Worm (Caenorhabditis elegans) whole organism, mixed stage, embryonic: ENCODE measurements around the gene twk-45.

ENCODE experiments used
- blmp-1 ChIP-seq: fragments of 150-350 bp; optimal IDR thresholded peaks from 2 replicates; lab custom pipeline; 2014; ENCODE audit warnings: missing biosample characterization, missing genetic modification characterization
- ces-1 ChIP-seq: fragments of 150-350 bp; optimal IDR thresholded peaks from 2 replicates; lab custom pipeline; 2014; ENCODE audit warnings: missing biosample characterization, missing genetic modification reagents, missing genetic modification characterization
- flh-1 ChIP-seq: fragments of 200-800 bp; sonication (Bioruptor generic); optimal IDR thresholded peaks from 2 replicates; lab custom pipeline; 2018; ENCODE audit warnings: mild to moderate bottlenecking, missing genetic modification characterization, moderate library complexity, missing compliant biosample characterization
- lin-13 ChIP-seq: fragments of 150-350 bp; optimal IDR thresholded peaks from 2 replicates; lab custom pipeline; 2014; ENCODE audit warnings: missing biosample characterization, missing genetic modification characterization
- lsy-2 ChIP-seq: fragments of 150-350 bp; optimal IDR thresholded peaks from 2 replicates; lab custom pipeline; 2014; ENCODE audit warnings: missing biosample characterization, missing genetic modification characterization
- nhr-28 ChIP-seq: fragments of 150-350 bp; optimal IDR thresholded peaks from 2 replicates; lab custom pipeline; 2014; ENCODE audit warnings: missing biosample characterization, missing genetic modification characterization
- nhr-76 ChIP-seq: sonication (generic microtip); optimal IDR thresholded peaks from 2 replicates; lab custom pipeline; 2017; ENCODE audit warnings: missing biosample characterization, missing genetic modification characterization
- pha-4 ChIP-seq: fragments of 150-350 bp; optimal IDR thresholded peaks from 2 replicates; lab custom pipeline; 2018; ENCODE audit warnings: missing biosample characterization, missing genetic modification reagents, missing genetic modification characterization
- snpc-4 ChIP-seq: fragments of 150-350 bp; optimal IDR thresholded peaks from 2 replicates; lab custom pipeline; 2014; ENCODE audit warnings: missing biosample characterization, missing genetic modification characterization
- unc-39 ChIP-seq: fragments of 150-350 bp; optimal IDR thresholded peaks from 2 replicates; lab custom pipeline; 2014; ENCODE audit warnings: missing biosample characterization, missing genetic modification characterization
- zip-8 ChIP-seq: fragments of 150-350 bp; optimal IDR thresholded peaks from 2 replicates; lab custom pipeline; 2014; ENCODE audit warnings: missing biosample characterization, missing genetic modification characterization
- ztf-11 ChIP-seq: fragments of 150-350 bp; optimal IDR thresholded peaks from 2 replicates; lab custom pipeline; 2014; ENCODE audit warnings: missing biosample characterization, missing genetic modification characterization

DNA sequence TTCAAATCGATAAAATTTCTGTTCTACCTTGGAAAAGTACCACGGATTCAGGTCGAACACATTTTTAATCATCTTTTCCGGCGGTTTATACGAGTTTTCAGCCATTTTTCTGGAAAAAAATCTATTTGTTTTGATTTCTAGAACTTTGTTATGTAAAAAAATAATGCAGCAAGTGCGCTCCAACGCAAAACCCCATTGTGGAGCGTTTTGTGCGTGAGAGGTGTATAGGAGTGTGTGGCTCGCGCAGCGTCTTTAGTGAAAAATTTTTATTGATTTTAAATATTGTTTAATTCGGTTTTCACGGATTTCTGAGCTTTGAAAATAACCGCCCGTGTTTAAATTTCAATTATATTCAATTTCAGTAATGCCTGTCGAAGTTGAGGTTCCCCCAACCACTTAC is 15.9 kb downstream of the twk-45 start, which contains the start of gene Y71H2AM.20:
- no peak for TF ChIP-seq nhr-28 (tag; lab: Kevin White, UChicago)
- TF ChIP-seq unc-39 (tag; lab: Kevin White, UChicago) = no peak
- TF ChIP-seq flh-1 = no peak
- no peak for TF ChIP-seq snpc-4 (tag; lab: Kevin White, UChicago)
- peak; percentile 98 for TF ChIP-seq lin-13 (tag; lab: Kevin White, UChicago)
- TF ChIP-seq blmp-1 (tag; lab: Kevin White, UChicago) = peak; percentile 46
- TF ChIP-seq nhr-76 (tag; lab: Kevin White, UChicago) = no peak
- no peak for TF ChIP-seq zip-8
- peak; percentile 89 for TF ChIP-seq pha-4 (tag; lab: Kevin White, UChicago)
- peak; percentile 93 for TF ChIP-seq lsy-2 (tag; lab: Kevin White, UChicago)
- TF ChIP-seq ces-1 = peak; percentile 89
- TF ChIP-seq ztf-11 (tag; lab: Kevin White, UChicago) = peak; percentile 77
